Worm (Caenorhabditis elegans) whole organism, midembryonic: ENCODE measurements around the gene clec-75.

Experiments
- flt-1 ChIP-seq: fragments of 200-800 bp; sonication (Bioruptor generic); IDR thresholded peaks from 2 replicates; pipeline ENCODE4 v1.3.6; 2022; ENCODE audit warnings: missing genetic modification characterization, missing compliant biosample characterization
- klf-2 ChIP-seq: fragments of 200-800 bp; sonication (Bioruptor generic); conservative IDR thresholded peaks from 2 replicates; pipeline ENCODE4 v1.3.6; 2022; ENCODE audit warnings: missing genetic modification reagents, missing genetic modification characterization, missing compliant biosample characterization
- med-1 ChIP-seq: sonication (generic microtip); optimal IDR thresholded peaks from 2 replicates; lab custom pipeline; 2017; ENCODE audit warnings: missing genetic modification characterization, mild to moderate bottlenecking, missing compliant biosample characterization, antibody characterized with exemption, missing genetic modification reagents; ENCODE audit not compliant: insufficient read depth
- ztf-23 ChIP-seq: fragments of 200-800 bp; sonication (Bioruptor generic); IDR thresholded peaks from 2 replicates; pipeline ENCODE4 v1.3.6; 2022; ENCODE audit warnings: missing genetic modification reagents, missing genetic modification characterization, missing compliant biosample characterization
- ztf-29 ChIP-seq: fragments of 200-800 bp; sonication (Bioruptor generic); IDR thresholded peaks from 2 replicates; pipeline ENCODE4 v1.3.6; 2022; ENCODE audit warnings: missing genetic modification reagents, missing genetic modification characterization, missing compliant biosample characterization

DNA sequence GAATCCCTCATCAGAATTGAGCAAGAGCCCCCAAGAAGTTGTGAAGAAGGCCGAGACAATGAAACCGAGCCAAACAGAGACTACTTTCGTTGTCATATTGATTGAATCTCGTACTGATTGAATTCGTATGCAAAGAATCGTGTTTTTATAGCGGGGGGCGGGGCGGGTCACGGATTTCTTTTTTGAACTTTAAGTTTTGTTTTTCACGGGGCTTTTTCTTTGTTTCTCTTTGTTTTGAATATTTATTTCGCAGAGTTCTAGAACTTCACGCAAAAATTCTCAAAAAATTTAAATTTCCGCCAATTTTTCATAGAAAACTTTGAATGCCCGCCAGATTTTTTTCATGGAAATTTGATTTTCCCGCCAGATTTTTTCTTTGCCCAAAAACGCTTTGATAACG, 4.4 kb upstream of the clec-75 start, which contains the start of gene clec-73:
- TF ChIP-seq ztf-29 (no peak), klf-2 (GFP tag; lab: Robert Waterston, UW) (no peak), med-1 (no peak), ztf-23 (no peak), flt-1 (GFP tag; lab: Robert Waterston, UW) (no peak)
